Worm (Caenorhabditis elegans) whole organism, L4 larva: ENCODE measurements around the gene unc-27.

Experiments
- F37D6.2 ChIP-seq: sonication (generic microtip); optimal IDR thresholded peaks from 2 replicates; lab custom pipeline; 2016; ENCODE audit warnings: mild to moderate bottlenecking, missing genetic modification characterization, missing compliant biosample characterization
- F44E2.7 ChIP-seq: fragments of 200-800 bp; sonication (Bioruptor generic); IDR thresholded peaks from 2 replicates; pipeline ENCODE4 v2.1.2; 2022; ENCODE audit warnings: missing genetic modification characterization, missing compliant biosample characterization
- T20F7.1 ChIP-seq: fragments of 200-800 bp; sonication (Bioruptor generic); optimal IDR thresholded peaks from 2 replicates; lab custom pipeline; 2018; ENCODE audit warnings: mild to moderate bottlenecking, missing genetic modification characterization, missing compliant biosample characterization
- Y105C5A.15 ChIP-seq: fragments of 200-800 bp; sonication (Bioruptor generic); IDR thresholded peaks from 2 replicates; pipeline ENCODE4 v1.3.6; 2022; ENCODE audit warnings: missing genetic modification characterization, missing compliant biosample characterization
- Y48G9A.11 ChIP-seq: fragments of 200-800 bp; sonication (Bioruptor generic); IDR thresholded peaks from 2 replicates; pipeline ENCODE4 v1.3.6; 2022; ENCODE audit warnings: missing genetic modification reagents, missing genetic modification characterization, missing compliant biosample characterization
- Y5F2A.4 ChIP-seq: fragments of 200-800 bp; sonication (Bioruptor generic); optimal IDR thresholded peaks from 2 replicates; lab custom pipeline; 2018; ENCODE audit warnings: mild to moderate bottlenecking, missing genetic modification characterization, missing compliant biosample characterization
- ZK337.2 ChIP-seq: fragments of 200-800 bp; sonication (Bioruptor generic); IDR thresholded peaks from 2 replicates; pipeline ENCODE4 v1.3.6; 2022; ENCODE audit warnings: missing genetic modification reagents, missing genetic modification characterization, missing compliant biosample characterization
- arid-1 ChIP-seq: fragments of 200-800 bp; sonication (Bioruptor generic); conservative IDR thresholded peaks from 2 replicates; pipeline ENCODE4 v1.3.6; 2022; ENCODE audit warnings: missing genetic modification reagents, missing genetic modification characterization, missing compliant biosample characterization
- attf-4 ChIP-seq: sonication (generic microtip); optimal IDR thresholded peaks from 3 replicates; lab custom pipeline; 2017; ENCODE audit warnings: missing biosample characterization, missing genetic modification characterization
- ceh-28 ChIP-seq: fragments of 150-350 bp; optimal IDR thresholded peaks from 2 replicates; lab custom pipeline; 2014; ENCODE audit warnings: missing biosample characterization, missing genetic modification reagents, missing genetic modification characterization
- ceh-32 ChIP-seq: sonication (generic microtip); optimal IDR thresholded peaks from 2 replicates; lab custom pipeline; 2016; ENCODE audit warnings: mild to moderate bottlenecking, missing genetic modification characterization, missing compliant biosample characterization; ENCODE audit not compliant: poor library complexity
- ces-1 ChIP-seq: fragments of 150-350 bp; sonication (generic microtip); optimal IDR thresholded peaks from 4 replicates; lab custom pipeline; 2014; ENCODE audit warnings: missing biosample characterization, missing genetic modification reagents, missing genetic modification characterization
- daf-19 ChIP-seq: fragments of 200-800 bp; sonication (Bioruptor generic); conservative IDR thresholded peaks from 2 replicates; pipeline ENCODE4 v1.3.6; 2022; ENCODE audit warnings: missing genetic modification characterization, missing compliant biosample characterization
- dmd-8 ChIP-seq: fragments of 200-800 bp; sonication (Bioruptor generic); IDR thresholded peaks from 2 replicates; pipeline ENCODE4 v1.3.6; 2022; ENCODE audit warnings: missing genetic modification characterization, missing compliant biosample characterization
- dmd-9 ChIP-seq: fragments of 200-800 bp; sonication (Bioruptor generic); IDR thresholded peaks from 2 replicates; pipeline ENCODE4 v1.3.6; 2022; ENCODE audit warnings: missing genetic modification reagents, missing genetic modification characterization, missing compliant biosample characterization
- duxl-1 ChIP-seq: sonication (generic microtip); optimal IDR thresholded peaks from 2 replicates; lab custom pipeline; 2016; ENCODE audit warnings: mild to moderate bottlenecking, missing genetic modification characterization, moderate library complexity, missing compliant biosample characterization; ENCODE audit not compliant: poor library complexity
- dve-1 ChIP-seq: sonication (generic microtip); optimal IDR thresholded peaks from 2 replicates; lab custom pipeline; 2017; ENCODE audit warnings: antibody characterized with exemption, mild to moderate bottlenecking, missing genetic modification characterization, missing compliant biosample characterization; ENCODE audit not compliant: insufficient read depth
- egl-27 ChIP-seq: sonication (generic microtip); optimal IDR thresholded peaks from 3 replicates; lab custom pipeline; 2017; ENCODE audit warnings: missing biosample characterization, missing genetic modification reagents, missing genetic modification characterization
- fos-1 ChIP-seq: fragments of 150-350 bp; optimal IDR thresholded peaks from 2 replicates; lab custom pipeline; 2014; ENCODE audit warnings: missing biosample characterization, missing genetic modification characterization
- hif-1 ChIP-seq, 2 experiments: sonication (generic microtip); optimal IDR thresholded peaks; 2 replicates each; lab custom pipeline; 2016 to 2017; ENCODE audit warnings: missing compliant biosample characterization in 2 of 2, missing genetic modification characterization in 2 of 2, missing genetic modification reagents in 2 of 2, missing genotype in 2 of 2, mild to moderate bottlenecking in 1 of 2
- hlh-30 ChIP-seq: sonication (generic microtip); optimal IDR thresholded peaks from 2 replicates; lab custom pipeline; 2017; ENCODE audit warnings: antibody characterized with exemption, mild to moderate bottlenecking, missing genetic modification characterization, missing compliant biosample characterization; ENCODE audit not compliant: insufficient read depth
- lin-1 ChIP-seq: fragments of 200-800 bp; sonication (Bioruptor generic); IDR thresholded peaks from 2 replicates; pipeline ENCODE4 v1.3.6; 2022; ENCODE audit warnings: missing genetic modification reagents, missing genetic modification characterization, missing compliant biosample characterization
- lin-29 ChIP-seq: fragments of 200-800 bp; sonication (Bioruptor generic); IDR thresholded peaks from 2 replicates; pipeline ENCODE4 v1.3.6; 2022; ENCODE audit warnings: missing genetic modification reagents, missing genetic modification characterization, missing compliant biosample characterization
- lin-39 ChIP-seq: fragments of 150-350 bp; optimal IDR thresholded peaks from 2 replicates; lab custom pipeline; 2014; ENCODE audit warnings: missing biosample characterization, missing genetic modification reagents, missing genetic modification characterization
- lir-3 ChIP-seq: sonication (generic microtip); optimal IDR thresholded peaks from 2 replicates; lab custom pipeline; 2016; ENCODE audit warnings: mild to moderate bottlenecking, missing genetic modification characterization, missing compliant biosample characterization
- mdl-1 ChIP-seq, 2 experiments: fragments of 150-350 bp in 1 of 2; sonication (generic microtip) in 1 of 2; optimal IDR thresholded peaks; 2 replicates each; lab custom pipeline; 2014 to 2017; ENCODE audit warnings: missing biosample characterization in 2 of 2, missing genetic modification characterization in 2 of 2
- mdt-29 ChIP-seq: fragments of 200-800 bp; sonication (Bioruptor generic); IDR thresholded peaks from 2 replicates; pipeline ENCODE4 v1.3.6; 2022; ENCODE audit warnings: missing genetic modification reagents, missing genetic modification characterization, missing compliant biosample characterization
- mep-1 ChIP-seq: fragments of 150-350 bp; sonication (generic microtip); optimal IDR thresholded peaks from 3 replicates; lab custom pipeline; 2014; ENCODE audit warnings: missing biosample characterization, missing genetic modification characterization
- mes-2 ChIP-seq: sonication (generic microtip); optimal IDR thresholded peaks from 2 replicates; lab custom pipeline; 2016; ENCODE audit warnings: missing genotype, mild to moderate bottlenecking, missing genetic modification characterization, missing compliant biosample characterization; ENCODE audit not compliant: poor library complexity, severe bottlenecking
- mxl-2 ChIP-seq: fragments of 200-800 bp; sonication (Bioruptor generic); conservative IDR thresholded peaks from 2 replicates; pipeline ENCODE4 v1.3.6; 2022; ENCODE audit warnings: missing genetic modification reagents, missing genetic modification characterization, missing compliant biosample characterization
- nhr-111 ChIP-seq: fragments of 200-800 bp; sonication (Bioruptor generic); optimal IDR thresholded peaks from 2 replicates; lab custom pipeline; 2018; ENCODE audit warnings: mild to moderate bottlenecking, missing genetic modification characterization, missing compliant biosample characterization
- nhr-28 ChIP-seq: fragments of 150-350 bp; optimal IDR thresholded peaks from 2 replicates; lab custom pipeline; 2014; ENCODE audit warnings: missing biosample characterization, missing genetic modification characterization
- nhr-41 ChIP-seq: fragments of 200-800 bp; sonication (Bioruptor generic); IDR thresholded peaks from 2 replicates; pipeline ENCODE4 v1.3.6; 2022; ENCODE audit warnings: missing genetic modification reagents, missing genetic modification characterization, missing compliant biosample characterization
- nhr-48 ChIP-seq: sonication (generic microtip); optimal IDR thresholded peaks from 2 replicates; lab custom pipeline; 2016; ENCODE audit warnings: mild to moderate bottlenecking, missing genetic modification characterization, missing compliant biosample characterization
- nhr-6 ChIP-seq: fragments of 150-350 bp; optimal IDR thresholded peaks from 2 replicates; lab custom pipeline; 2014; ENCODE audit warnings: missing biosample characterization, missing genetic modification characterization
- pqm-1 ChIP-seq: sonication (generic microtip); optimal IDR thresholded peaks from 2 replicates; lab custom pipeline; 2017; ENCODE audit warnings: missing biosample characterization, missing genetic modification characterization
- rbr-2 ChIP-seq: sonication (generic microtip); optimal IDR thresholded peaks from 2 replicates; lab custom pipeline; 2016; ENCODE audit warnings: missing genotype, missing genetic modification characterization, missing compliant biosample characterization
- saeg-2 ChIP-seq: fragments of 200-800 bp; sonication (Bioruptor generic); IDR thresholded peaks from 2 replicates; pipeline ENCODE4 v1.3.6; 2022; ENCODE audit warnings: missing genetic modification reagents, missing genetic modification characterization, missing compliant biosample characterization
- set-16 ChIP-seq: fragments of 200-800 bp; sonication (Bioruptor generic); IDR thresholded peaks from 2 replicates; pipeline ENCODE4 v1.3.6; 2022; ENCODE audit warnings: missing genetic modification reagents, missing genetic modification characterization, missing compliant biosample characterization
- snpc-4 ChIP-seq: fragments of 150-350 bp; optimal IDR thresholded peaks from 2 replicates; lab custom pipeline; 2014; ENCODE audit warnings: missing biosample characterization, missing genetic modification characterization
- tag-97 ChIP-seq: fragments of 200-800 bp; sonication (Bioruptor generic); IDR thresholded peaks from 2 replicates; pipeline ENCODE4 v1.3.6; 2022; ENCODE audit warnings: missing genetic modification characterization, missing compliant biosample characterization
- tra-1 ChIP-seq: fragments of 200-800 bp; sonication (Bioruptor generic); IDR thresholded peaks from 2 replicates; pipeline ENCODE4 v1.3.6; 2022; ENCODE audit warnings: missing genetic modification reagents, missing genetic modification characterization, missing compliant biosample characterization
- unc-130 ChIP-seq: sonication (generic microtip); optimal IDR thresholded peaks from 2 replicates; lab custom pipeline; 2016; ENCODE audit warnings: missing genetic modification reagents, missing genetic modification characterization, missing compliant biosample characterization
- unc-39 ChIP-seq: sonication (generic microtip); optimal IDR thresholded peaks from 2 replicates; lab custom pipeline; 2017; ENCODE audit warnings: missing biosample characterization, missing genetic modification characterization
- unc-62 ChIP-seq, 3 experiments: fragments of 150-350 bp in 1 of 3; sonication (generic microtip); optimal IDR thresholded peaks in 2 of 3; peaks in 1 of 3; 1 replicate in 1 of 3; 2 replicates in 2 of 3; lab custom pipeline; 2014 to 2017; ENCODE audit warnings: missing biosample characterization in 3 of 3, missing genetic modification characterization in 3 of 3, missing genetic modification reagents in 3 of 3, missing genotype in 1 of 3
- zfp-2 ChIP-seq: sonication (generic microtip); optimal IDR thresholded peaks from 2 replicates; lab custom pipeline; 2016; ENCODE audit warnings: mild to moderate bottlenecking, missing genetic modification characterization, missing compliant biosample characterization
- zip-11 ChIP-seq: fragments of 200-800 bp; sonication (Bioruptor generic); IDR thresholded peaks from 2 replicates; pipeline ENCODE4 v1.3.6; 2022; ENCODE audit warnings: missing genetic modification characterization, missing compliant biosample characterization
- zip-2 ChIP-seq: fragments of 150-350 bp; optimal IDR thresholded peaks from 2 replicates; lab custom pipeline; 2014; ENCODE audit warnings: missing biosample characterization, missing genetic modification characterization
- ztf-11 ChIP-seq: fragments of 150-350 bp; optimal IDR thresholded peaks from 2 replicates; lab custom pipeline; 2014; ENCODE audit warnings: missing biosample characterization, missing genetic modification characterization
- ztf-7 ChIP-seq: fragments of 150-350 bp; optimal IDR thresholded peaks from 2 replicates; lab custom pipeline; 2014; ENCODE audit warnings: missing biosample characterization, missing genetic modification characterization

The unc-27 gene

DNA sequence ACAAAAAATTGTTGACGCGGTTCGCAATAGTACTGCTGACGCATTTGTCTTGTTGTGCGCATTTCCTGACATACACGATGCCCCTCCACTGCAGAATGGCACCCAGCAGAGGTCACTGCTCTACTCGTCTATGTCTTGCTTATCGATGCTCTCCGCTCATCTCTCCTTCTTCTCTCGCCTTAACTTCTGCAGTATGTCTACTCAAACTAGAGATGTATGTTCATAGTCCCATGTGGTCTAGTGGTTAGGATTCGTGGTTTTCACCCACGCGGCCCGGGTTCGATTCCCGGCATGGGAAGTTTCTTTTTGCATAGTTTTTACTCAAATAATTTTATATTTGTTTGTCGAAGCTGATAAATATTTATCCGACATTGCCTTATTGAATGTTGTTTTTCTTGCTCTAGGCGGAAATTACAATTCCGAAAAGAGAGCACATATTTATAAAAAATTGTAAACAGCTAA, 46.7 kb downstream of the unc-27 start, which contains the start of gene C28G1.2 (continued):
- TF ChIP-seq saeg-2, result peak; percentile 87
- peak; percentile 82 for TF ChIP-seq zfp-2
- TF ChIP-seq unc-62 (GFP tag; optimal IDR thresholded peaks at IDR 0.05 in 1 of 2; lab: Kevin White, UChicago), result peak in 1 of 2 experiments; percentile 98
- no peak for TF ChIP-seq unc-62 (tag; optimal IDR thresholded peaks at IDR 0.05; lab: Kevin White, UChicago)
- no peak for TF ChIP-seq tag-97 (GFP tag; lab: Robert Waterston, UW)
- peak; percentile 95 for TF ChIP-seq tra-1 (GFP tag; lab: Robert Waterston, UW)
- TF ChIP-seq hif-1 (tag; optimal IDR thresholded peaks at IDR 0.05; lab: Kevin White, UChicago), result peak; percentile 38 to 78
- TF ChIP-seq mdt-29 (GFP tag; lab: Robert Waterston, UW), result peak; percentile 88
- peak; percentile 97 for TF ChIP-seq rbr-2
- TF ChIP-seq fos-1 (tag; lab: Kevin White, UChicago), result no peak
- peak; percentile 90 for TF ChIP-seq ztf-7 (tag; lab: Kevin White, UChicago)
- TF ChIP-seq daf-19 (GFP tag; lab: Robert Waterston, UW), result peak; percentile 96
- peak; percentile 72 for TF ChIP-seq nhr-28 (tag; lab: Kevin White, UChicago)
- TF ChIP-seq dmd-9 (GFP tag; lab: Robert Waterston, UW), result peak; percentile 93
- TF ChIP-seq egl-27, result peak; percentile 10
- TF ChIP-seq nhr-41 (GFP tag; lab: Robert Waterston, UW), result peak; percentile 95
- TF ChIP-seq pqm-1, result no peak
- 0 out of 2 replicates have a peak, but pooled peaks have one; percentile 78 for TF ChIP-seq zip-11 (GFP tag; lab: Robert Waterston, UW)
- peak; percentile 25 for TF ChIP-seq ceh-28
- TF ChIP-seq ces-1, result peak; percentile 60
- TF ChIP-seq set-16 (GFP tag; lab: Robert Waterston, UW), result peak; percentile 64
- TF ChIP-seq Y48G9A.11 (GFP tag; lab: Robert Waterston, UW), result no peak; the same call in none of the 2 replicates
- peak; percentile 95 for TF ChIP-seq dve-1 (tag; lab: Kevin White, UChicago)
- TF ChIP-seq lin-29 (GFP tag; lab: Robert Waterston, UW), result peak; percentile 86
- TF ChIP-seq dmd-8 (GFP tag; lab: Robert Waterston, UW), result peak; percentile 98
- no peak for TF ChIP-seq unc-39 (tag; lab: Kevin White, UChicago)
- TF ChIP-seq Y105C5A.15 (GFP tag; lab: Robert Waterston, UW), result peak; percentile 89
- peak; percentile 68 for TF ChIP-seq zip-2
- TF ChIP-seq F37D6.2, result peak; percentile 88
- TF ChIP-seq ztf-11 (tag; lab: Kevin White, UChicago), result no peak
- peak; percentile 92 for TF ChIP-seq duxl-1
- TF ChIP-seq hlh-30, result peak; percentile 82
- peak; percentile 78 for TF ChIP-seq T20F7.1 (GFP tag; lab: Kevin White, UChicago)
- peak; percentile 46 for TF ChIP-seq attf-4 (tag; lab: Kevin White, UChicago)
- TF ChIP-seq unc-130 (GFP tag; lab: Kevin White, UChicago), result peak; percentile 67
- no peak for TF ChIP-seq ceh-32 (tag; lab: Kevin White, UChicago)
- peak; percentile 95 for TF ChIP-seq arid-1 (GFP tag; lab: Robert Waterston, UW)
- peak; percentile 86 for TF ChIP-seq mxl-2
- TF ChIP-seq nhr-111, result peak; percentile 90
- TF ChIP-seq nhr-48 (tag; lab: Kevin White, UChicago), result peak; percentile 82
- TF ChIP-seq lir-3 (tag; lab: Kevin White, UChicago), result peak; percentile 88
- peak; percentile 77 to 84 for TF ChIP-seq mdl-1 (tag; optimal IDR thresholded peaks at IDR 0.05; lab: Kevin White, UChicago)
- peak; percentile 97 for TF ChIP-seq mep-1
- peak; percentile 18 for TF ChIP-seq snpc-4
- TF ChIP-seq Y5F2A.4, result peak; percentile 87
- no peak for TF ChIP-seq lin-39 (tag; lab: Kevin White, UChicago)
- peak; percentile 98 for TF ChIP-seq F44E2.7 (GFP tag; lab: Robert Waterston, UW)
- TF ChIP-seq ZK337.2 (GFP tag; lab: Robert Waterston, UW), result peak; percentile 81
- peak; percentile 83 for TF ChIP-seq lin-1
- TF ChIP-seq mes-2 (tag; lab: Kevin White, UChicago), result peak; percentile 89
- TF ChIP-seq nhr-6 (tag; lab: Kevin White, UChicago), result peak; percentile 80
